Worm (Caenorhabditis elegans) whole organism, young adult: Measurements from ENCODE around the gene fbxa-179.

Experiments used
- B0019.2 ChIP-seq: fragments of 200-800 bp; sonication (Bioruptor generic); conservative IDR thresholded peaks from 2 replicates; pipeline ENCODE4 v1.3.6; 2022; ENCODE audit warnings: missing genetic modification reagents, missing genetic modification characterization, missing compliant biosample characterization
- C06A6.2 ChIP-seq: fragments of 200-800 bp; sonication (Bioruptor generic); conservative IDR thresholded peaks from 2 replicates; pipeline ENCODE4 v1.3.6; 2022; ENCODE audit warnings: missing genetic modification characterization, missing compliant biosample characterization
- F55B11.4 ChIP-seq: sonication (generic microtip); optimal IDR thresholded peaks from 2 replicates; lab custom pipeline; 2016; ENCODE audit warnings: missing compliant biosample characterization, missing genetic modification characterization, borderline replicate concordance; ENCODE audit not compliant: insufficient read depth
- ceh-91 ChIP-seq: fragments of 200-800 bp; sonication (Bioruptor generic); IDR thresholded peaks from 2 replicates; pipeline ENCODE4 v1.3.6; 2022; ENCODE audit warnings: missing genetic modification reagents, missing genetic modification characterization, missing compliant biosample characterization
- dox-1 ChIP-seq: fragments of 200-800 bp; sonication (Bioruptor generic); IDR thresholded peaks from 2 replicates; pipeline ENCODE4 v1.3.6; 2022; ENCODE audit warnings: missing genetic modification reagents, missing genetic modification characterization, missing compliant biosample characterization
- gei-17 ChIP-seq: fragments of 200-800 bp; sonication (Bioruptor generic); optimal IDR thresholded peaks from 2 replicates; lab custom pipeline; 2018; ENCODE audit warnings: mild to moderate bottlenecking, missing genetic modification characterization, missing compliant biosample characterization
- mcd-1 ChIP-seq: fragments of 200-800 bp; sonication (Bioruptor generic); IDR thresholded peaks from 2 replicates; pipeline ENCODE4 v1.3.6; 2022; ENCODE audit warnings: missing genetic modification reagents, missing genetic modification characterization, missing compliant biosample characterization
- snpc-1.1 ChIP-seq: sonication (generic microtip); optimal IDR thresholded peaks from 2 replicates; lab custom pipeline; 2017; ENCODE audit warnings: missing genetic modification characterization, mild to moderate bottlenecking, missing compliant biosample characterization, antibody characterized with exemption, moderate library complexity, missing genotype, missing genetic modification reagents; ENCODE audit not compliant: insufficient read depth
- sptf-2 ChIP-seq: fragments of 200-800 bp; sonication (Bioruptor generic); optimal IDR thresholded peaks from 2 replicates; lab custom pipeline; 2018; ENCODE audit warnings: mild to moderate bottlenecking, missing genetic modification characterization, missing compliant biosample characterization

The fbxa-179 gene

DNA sequence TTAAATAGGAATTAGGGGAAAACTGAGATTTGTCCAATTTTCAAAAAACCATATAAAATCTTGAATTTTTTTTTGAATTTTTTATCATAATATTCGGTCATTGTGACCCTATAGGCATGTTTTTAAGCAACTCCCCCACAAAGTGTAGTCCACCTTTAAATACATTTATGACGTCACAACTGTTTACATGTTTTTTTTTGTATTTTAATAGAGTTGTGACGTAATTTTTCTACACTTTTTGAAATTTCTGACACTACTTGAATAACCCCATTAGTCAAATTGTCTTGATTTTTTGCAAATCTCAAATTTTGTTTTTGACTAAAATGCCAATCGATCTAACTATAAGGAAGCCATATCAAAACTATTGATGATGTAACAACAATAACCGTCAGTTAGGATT is 46.6 kb downstream of the fbxa-179 start:
- TF ChIP-seq sptf-2 (GFP tag; lab: Kevin White, UChicago), result no peak
- TF ChIP-seq snpc-1.1 (tag; lab: Kevin White, UChicago), result no peak
- no peak for TF ChIP-seq C06A6.2
- TF ChIP-seq dox-1, result no peak
- TF ChIP-seq ceh-91, result no peak
- TF ChIP-seq B0019.2, result no peak
- TF ChIP-seq F55B11.4 (tag; lab: Kevin White, UChicago), result no peak
- no peak for TF ChIP-seq gei-17
- TF ChIP-seq mcd-1 (GFP tag; lab: Robert Waterston, UW), result no peak
